Fruit fly (Drosophila melanogaster): ENCODE results near the gene CG1265.

Gene CG1265

dm6 chr3L:4230357-4230901 is 24.1 kb upstream of the CG1265 start (continued):
- TF ChIP-seq ttk (GFP tag; IDR thresholded peaks at IDR 0.05) (peak; percentile 88), CG33213 (GFP tag; optimal IDR thresholded peaks at IDR 0.05) (peak; percentile 85), H2.0 (GFP tag; IDR thresholded peaks at IDR 0.05) (peak; percentile 78), pita (GFP tag; optimal IDR thresholded peaks at IDR 0.05) (no peak), Side (GFP tag; optimal IDR thresholded peaks at IDR 0.05) (peak; percentile 94), so (GFP tag; IDR thresholded peaks at IDR 0.05) (peak; percentile 90), Lhr (GFP tag; optimal IDR thresholded peaks at IDR 0.05) (peak; percentile 89), pros (GFP tag; optimal IDR thresholded peaks at IDR 0.05) (peak; percentile 90), CG9609 (GFP tag; optimal IDR thresholded peaks at IDR 0.05) (peak; percentile 94), ewg (GFP tag; optimal IDR thresholded peaks at IDR 0.05) (peak; percentile 90), CG12769 (tag; optimal IDR thresholded peaks at IDR 0.05) (peak; percentile 79), sisA (GFP tag; IDR thresholded peaks at IDR 0.05) (peak; percentile 94), Mes4 (GFP tag; optimal IDR thresholded peaks at IDR 0.05) (peak; percentile 95), CG17186 (GFP tag; optimal IDR thresholded peaks at IDR 0.05) (peak; percentile 79), Elba2 (GFP tag; optimal IDR thresholded peaks at IDR 0.05) (peak; percentile 87), danr (GFP tag; IDR thresholded peaks at IDR 0.05) (peak; percentile 77), Xbp1 (GFP tag; optimal IDR thresholded peaks at IDR 0.05) (peak; percentile 93), kah (GFP tag; optimal IDR thresholded peaks at IDR 0.05) (peak; percentile 87), chm (GFP tag; IDR thresholded peaks at IDR 0.05) (peak; percentile 81), crol (GFP tag; IDR thresholded peaks at IDR 0.05) (peak; percentile 60), Tbp (GFP tag; optimal IDR thresholded peaks at IDR 0.05) (no peak), CG10147 (GFP tag; optimal IDR thresholded peaks at IDR 0.05) (peak; percentile 75), Sox102F (GFP tag; optimal IDR thresholded peaks at IDR 0.05) (peak; percentile 96), CG1602 (GFP tag; optimal IDR thresholded peaks at IDR 0.05) (peak; percentile 93), nerfin-2 (GFP tag; IDR thresholded peaks at IDR 0.05; ENCODE audit: partially characterized antibody) (no peak), CG11504 (tag; optimal IDR thresholded peaks at IDR 0.05) (peak; percentile 95), CG4328 (GFP tag; optimal IDR thresholded peaks at IDR 0.05) (peak; percentile 86), CG14710 (tag; optimal IDR thresholded peaks at IDR 0.05) (peak; percentile 97), CG30020 (tag; optimal IDR thresholded peaks at IDR 0.05) (peak; percentile 83), CG10543 (GFP tag; optimal IDR thresholded peaks at IDR 0.05) (peak; percentile 82), CG7357 (GFP tag; IDR thresholded peaks at IDR 0.05) (peak; percentile 83), corto (GFP tag; optimal IDR thresholded peaks at IDR 0.05) (no peak), CG12391 (tag; optimal IDR thresholded peaks at IDR 0.05) (peak; percentile 96), CG14050 (GFP tag; IDR thresholded peaks at IDR 0.05) (peak; percentile 82), tgo (GFP tag; IDR thresholded peaks at IDR 0.05) (peak; percentile 88), CG6854 (GFP tag; optimal IDR thresholded peaks at IDR 0.05) (peak; percentile 61), CG13775 (GFP tag; optimal IDR thresholded peaks at IDR 0.05) (peak; percentile 92), ab (GFP tag; optimal IDR thresholded peaks at IDR 0.05) (peak; percentile 78), jumu (GFP tag; optimal IDR thresholded peaks at IDR 0.05) (peak; percentile 94), Gsc (GFP tag; IDR thresholded peaks at IDR 0.05) (peak; percentile 87), Mad (GFP tag; optimal IDR thresholded peaks at IDR 0.05) (peak; percentile 93), Myb (GFP tag; optimal IDR thresholded peaks at IDR 0.05) (peak; percentile 74), CG2120 (GFP tag; optimal IDR thresholded peaks at IDR 0.05) (peak; percentile 43), kni (GFP tag; optimal IDR thresholded peaks at IDR 0.05) (peak; percentile 93), az2 (GFP tag; optimal IDR thresholded peaks at IDR 0.05) (peak; percentile 95), bsh (GFP tag; optimal IDR thresholded peaks at IDR 0.05) (peak; percentile 87 to 96), Opbp (GFP tag; IDR thresholded peaks at IDR 0.05; ENCODE audit: partially characterized antibody) (no peak), repo (GFP tag; optimal IDR thresholded peaks at IDR 0.05) (peak; percentile 93), maf-S (GFP tag; optimal IDR thresholded peaks at IDR 0.05) (peak; percentile 82), CG13894 (tag; optimal IDR thresholded peaks at IDR 0.05) (no peak)
